Worm (Caenorhabditis elegans) whole organism, mixed stage, embryonic: ENCODE measurements around the gene trpp-4.

Experiments
- bed-3 ChIP-seq: fragments of 200-800 bp; sonication (Bioruptor generic); optimal IDR thresholded peaks from 3 replicates; lab custom pipeline; 2018; ENCODE audit warnings: mild to moderate bottlenecking, missing genetic modification characterization, moderate library complexity, missing compliant biosample characterization
- elt-1 ChIP-seq: sonication (generic microtip); optimal IDR thresholded peaks from 2 replicates; lab custom pipeline; 2017; ENCODE audit warnings: missing genetic modification characterization, mild to moderate bottlenecking, missing compliant biosample characterization, antibody characterized with exemption, moderate library complexity, borderline replicate concordance; ENCODE audit not compliant: insufficient read depth
- mep-1 ChIP-seq: fragments of 150-350 bp; optimal IDR thresholded peaks from 2 replicates; lab custom pipeline; 2017; ENCODE audit warnings: missing biosample characterization, missing genetic modification reagents, missing genetic modification characterization, inconsistent platforms
- nhr-12 ChIP-seq: fragments of 150-350 bp; optimal IDR thresholded peaks from 2 replicates; lab custom pipeline; 2014; ENCODE audit warnings: missing biosample characterization, missing genetic modification characterization
- nhr-237 ChIP-seq: fragments of 150-350 bp; optimal IDR thresholded peaks from 2 replicates; lab custom pipeline; 2014; ENCODE audit warnings: missing biosample characterization, missing genetic modification characterization
- snpc-4 ChIP-seq: fragments of 150-350 bp; optimal IDR thresholded peaks from 2 replicates; lab custom pipeline; 2014; ENCODE audit warnings: missing biosample characterization, missing genetic modification characterization
- ztf-11 ChIP-seq: fragments of 150-350 bp; optimal IDR thresholded peaks from 2 replicates; lab custom pipeline; 2014; ENCODE audit warnings: missing biosample characterization, missing genetic modification characterization

DNA sequence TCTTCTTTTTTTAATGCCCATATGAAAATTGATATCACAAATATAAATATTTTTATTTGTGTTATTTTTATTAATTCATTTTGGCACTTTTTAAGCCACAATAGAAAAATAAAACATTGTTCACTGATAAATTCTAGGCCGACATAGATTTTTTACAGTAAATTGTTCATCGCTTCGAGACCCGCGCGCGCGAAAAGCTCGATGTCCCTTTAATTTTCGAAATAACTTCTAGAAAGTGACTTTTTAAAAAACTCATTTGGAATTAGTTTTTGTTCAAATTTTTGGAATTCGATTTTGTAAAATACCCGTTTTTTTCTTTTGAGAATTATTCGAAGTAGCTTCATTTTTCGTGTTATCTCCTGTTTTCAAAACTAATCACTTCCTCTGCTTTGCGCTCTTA, 15.8 kb upstream of the trpp-4 start:
- TF ChIP-seq nhr-12 (tag; lab: Kevin White, UChicago) = no peak
- no peak for TF ChIP-seq snpc-4 (tag; lab: Kevin White, UChicago)
- no peak for TF ChIP-seq ztf-11
- TF ChIP-seq nhr-237 (tag; lab: Kevin White, UChicago) = no peak
- TF ChIP-seq elt-1 (tag; lab: Kevin White, UChicago) = no peak
- TF ChIP-seq bed-3 (GFP tag; lab: Kevin White, UChicago) = no peak
- no peak for TF ChIP-seq mep-1 (tag; lab: Kevin White, UChicago)
